Fruit fly (Drosophila melanogaster) whole organism, wandering third instar larva: ENCODE measurements around the gene CG12301.

ENCODE experiments used
- Hr78 ChIP-seq: fragments of >200 bp; optimal IDR thresholded peaks from 2 replicates; lab custom pipeline; 2017; ENCODE audit warnings: missing biosample characterization, missing genetic modification characterization
- Hr83 ChIP-seq: fragments of 200-300 bp; sonication (Bioruptor generic); optimal IDR thresholded peaks from 2 replicates; lab custom pipeline; 2016; ENCODE audit warnings: missing biosample characterization, mild to moderate bottlenecking, missing genetic modification characterization, moderate library complexity; ENCODE audit not compliant: poor library complexity, severe bottlenecking
- Myc ChIP-seq: fragments of >200 bp; optimal IDR thresholded peaks from 2 replicates; lab custom pipeline; 2017
- OdsH ChIP-seq: fragments of 200-800 bp; sonication (Bioruptor generic); optimal IDR thresholded peaks from 2 replicates; lab custom pipeline; 2016; ENCODE audit warnings: missing biosample characterization, mild to moderate bottlenecking, missing genetic modification characterization
- Rel ChIP-seq, 2 experiments: fragments of 200-800 bp; sonication (Bioruptor generic) in 1 of 2; optimal IDR thresholded peaks; 2 replicates in 1 of 2; 3 replicates in 1 of 2; lab custom pipeline; 2016 to 2019; ENCODE audit warnings: mild to moderate bottlenecking in 2 of 2, missing biosample characterization in 2 of 2, missing genetic modification characterization in 2 of 2, moderate library complexity in 1 of 2
- Sp1 ChIP-seq: fragments of 200-800 bp; sonication (Bioruptor generic); optimal IDR thresholded peaks from 3 replicates; lab custom pipeline; 2019; ENCODE audit warnings: missing biosample characterization, mild to moderate bottlenecking, missing genetic modification characterization, moderate library complexity
- foxo ChIP-seq, 2 experiments: fragments of 200-800 bp; sonication (Bioruptor generic); optimal IDR thresholded peaks; 2 replicates in 1 of 2; 3 replicates in 1 of 2; lab custom pipeline; 2016 to 2017; ENCODE audit warnings: missing biosample characterization in 2 of 2, missing genetic modification characterization in 2 of 2
- h ChIP-seq: fragments of 200-800 bp; sonication (Bioruptor generic); optimal IDR thresholded peaks from 3 replicates; lab custom pipeline; 2016; ENCODE audit warnings: missing biosample characterization, mild to moderate bottlenecking, missing genetic modification characterization
- lola ChIP-seq: fragments of >200 bp; optimal IDR thresholded peaks from 2 replicates; lab custom pipeline; 2017; ENCODE audit warnings: missing biosample characterization, missing genetic modification characterization
- pan ChIP-seq: fragments of >200 bp; optimal IDR thresholded peaks from 2 replicates; lab custom pipeline; 2017
- sage ChIP-seq: fragments of 200-800 bp; sonication (Bioruptor generic); optimal IDR thresholded peaks from 2 replicates; lab custom pipeline; 2016; ENCODE audit warnings: missing biosample characterization, mild to moderate bottlenecking, missing genetic modification characterization
- woc ChIP-seq: sonication (Bioruptor generic); optimal IDR thresholded peaks from 2 replicates; lab custom pipeline; 2016; ENCODE audit warnings: missing biosample characterization, mild to moderate bottlenecking, missing genetic modification characterization

- no peak for TF ChIP-seq h (GFP tag; lab: Kevin White, UChicago)
- no peak for TF ChIP-seq lola (GFP tag; lab: Kevin White, UChicago)
- no peak for TF ChIP-seq woc (GFP tag; lab: Kevin White, UChicago)
- TF ChIP-seq Myc (lab: Kevin White, UChicago), result no peak
- TF ChIP-seq pan (lab: Kevin White, UChicago), result no peak
- no peak for TF ChIP-seq foxo (GFP tag; optimal IDR thresholded peaks at IDR 0.05; lab: Kevin White, UChicago)
- TF ChIP-seq sage (GFP tag; lab: Kevin White, UChicago), result no peak
- TF ChIP-seq OdsH (GFP tag; lab: Kevin White, UChicago), result no peak
- no peak for TF ChIP-seq Hr83 (GFP tag; lab: Kevin White, UChicago)
- no peak for TF ChIP-seq Sp1 (GFP tag; lab: Kevin White, UChicago)
- no peak for TF ChIP-seq Hr78 (GFP tag; lab: Kevin White, UChicago)
- no peak for TF ChIP-seq Rel (GFP tag; optimal IDR thresholded peaks at IDR 0.05; lab: Kevin White, UChicago)
- no peak for TF ChIP-seq Rel (tag; optimal IDR thresholded peaks at IDR 0.05; lab: Kevin White, UChicago)
Observed at dm6 chr3L:15627295-15627694, 46.7 kb downstream of the CG12301 start.
